Worm (Caenorhabditis elegans) whole organism, late embryonic: ENCODE results near the gene cyp-33C4.

Experiments
- ceh-18 ChIP-seq: sonication (generic microtip); optimal IDR thresholded peaks from 2 replicates; lab custom pipeline; 2016; ENCODE audit warnings: missing genetic modification characterization, missing compliant biosample characterization
- ceh-30 ChIP-seq: fragments of 150-350 bp; optimal IDR thresholded peaks from 2 replicates; lab custom pipeline; 2014; ENCODE audit warnings: missing biosample characterization, missing genetic modification characterization
- dmd-4 ChIP-seq: sonication (generic microtip); optimal IDR thresholded peaks from 2 replicates; lab custom pipeline; 2016; ENCODE audit warnings: borderline replicate concordance, missing genetic modification characterization, missing compliant biosample characterization
- lin-11 ChIP-seq: fragments of 200-800 bp; sonication (Bioruptor generic); optimal IDR thresholded peaks from 2 replicates; lab custom pipeline; 2018; ENCODE audit warnings: mild to moderate bottlenecking, missing genetic modification characterization, missing compliant biosample characterization
- pag-3 ChIP-seq: sonication (generic microtip); optimal IDR thresholded peaks from 2 replicates; lab custom pipeline; 2016; ENCODE audit warnings: missing compliant biosample characterization, missing genetic modification characterization, borderline replicate concordance
- pax-1 ChIP-seq: fragments of 150-350 bp; optimal IDR thresholded peaks from 2 replicates; lab custom pipeline; 2014; ENCODE audit warnings: missing biosample characterization, missing genetic modification characterization
- pha-4 ChIP-seq: fragments of 150-350 bp; optimal IDR thresholded peaks from 2 replicates; lab custom pipeline; 2018; ENCODE audit warnings: missing biosample characterization, missing genetic modification reagents, missing genetic modification characterization
- pqm-1 ChIP-seq: sonication (generic microtip); optimal IDR thresholded peaks from 2 replicates; lab custom pipeline; 2016; ENCODE audit warnings: missing genetic modification characterization, missing compliant biosample characterization
- tbx-7 ChIP-seq: sonication (generic microtip); optimal IDR thresholded peaks from 2 replicates; lab custom pipeline; 2016; ENCODE audit warnings: missing genotype, missing genetic modification characterization, missing compliant biosample characterization
- unc-86 ChIP-seq: sonication (generic microtip); optimal IDR thresholded peaks from 2 replicates; lab custom pipeline; 2016; ENCODE audit warnings: missing genetic modification characterization, missing compliant biosample characterization

- TF ChIP-seq ceh-30 (no peak), lin-11 (tag; lab: Kevin White, UChicago) (no peak), pha-4 (no peak), pag-3 (tag; lab: Kevin White, UChicago) (no peak), pqm-1 (tag; lab: Kevin White, UChicago) (no peak), unc-86 (tag; lab: Kevin White, UChicago) (no peak), tbx-7 (no peak), ceh-18 (tag; lab: Kevin White, UChicago) (no peak), pax-1 (tag; lab: Kevin White, UChicago) (peak; percentile 18), dmd-4 (tag; lab: Kevin White, UChicago) (no peak)
These were observed 45.6 kb downstream of the cyp-33C4 start, which contains the start of gene nhr-228 for ce11 chrV:2281499-2281898.
